Worm (Caenorhabditis elegans) whole organism, midembryonic: ENCODE data around the gene Y37H2A.13.

ENCODE experiments used
- med-1 ChIP-seq: sonication (generic microtip); optimal IDR thresholded peaks from 2 replicates; lab custom pipeline; 2017; ENCODE audit warnings: missing genetic modification characterization, mild to moderate bottlenecking, missing compliant biosample characterization, antibody characterized with exemption, missing genetic modification reagents; ENCODE audit not compliant: insufficient read depth
- ref-1 ChIP-seq: fragments of 200-800 bp; sonication (Bioruptor generic); conservative IDR thresholded peaks from 2 replicates; pipeline ENCODE4 v1.3.6; 2022; ENCODE audit warnings: missing genetic modification reagents, missing genetic modification characterization, missing compliant biosample characterization
- tab-1 ChIP-seq: fragments of 200-800 bp; sonication (Bioruptor generic); IDR thresholded peaks from 2 replicates; pipeline ENCODE4 v1.3.6; 2022; ENCODE audit warnings: missing genetic modification characterization, missing compliant biosample characterization
- ztf-23 ChIP-seq: fragments of 200-800 bp; sonication (Bioruptor generic); IDR thresholded peaks from 2 replicates; pipeline ENCODE4 v1.3.6; 2022; ENCODE audit warnings: missing genetic modification reagents, missing genetic modification characterization, missing compliant biosample characterization

DNA sequence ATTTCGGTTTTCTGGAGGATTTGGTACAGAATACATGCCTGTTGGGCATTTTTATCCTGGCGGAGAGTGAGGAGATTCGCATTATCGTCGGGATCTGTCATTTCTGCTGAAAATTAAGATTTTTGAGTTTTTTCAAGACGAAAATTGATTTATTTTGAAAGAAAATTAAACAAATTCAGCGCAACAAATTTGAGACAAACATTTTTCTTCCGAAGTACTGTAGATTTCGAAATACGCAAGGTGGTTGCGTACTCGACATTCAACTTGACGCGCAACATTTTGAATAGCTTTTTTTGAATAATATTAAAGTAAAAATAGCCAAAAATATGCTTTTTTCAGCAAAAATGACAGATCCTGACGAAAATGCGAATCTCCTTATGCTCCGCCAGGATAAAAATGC is 8.3 kb upstream of the Y37H2A.13 start, which contains the start of gene Y37H2A.7:
- TF ChIP-seq med-1 (GFP tag; lab: Kevin White, UChicago): no peak
- no peak for TF ChIP-seq ref-1
- TF ChIP-seq tab-1 (GFP tag; lab: Robert Waterston, UW): no peak
- no peak for TF ChIP-seq ztf-23 (GFP tag; lab: Robert Waterston, UW)
